Fruit fly (Drosophila melanogaster) whole organism, prepupa: ENCODE results near the gene CG33795.

ENCODE experiments used
- Blimp-1 ChIP-seq: fragments of 200-800 bp; sonication (Bioruptor generic); optimal IDR thresholded peaks from 3 replicates; lab custom pipeline; 2017; ENCODE audit warnings: missing biosample characterization, missing genetic modification characterization, mild to moderate bottlenecking, moderate library complexity, missing genetic modification reagents
- CG10631 ChIP-seq: fragments of 200-800 bp; sonication (Bioruptor generic); optimal IDR thresholded peaks from 2 replicates; lab custom pipeline; 2016; ENCODE audit warnings: missing biosample characterization, missing genetic modification characterization
- CG10669 ChIP-seq: fragments of 200-800 bp; sonication (Bioruptor generic); optimal IDR thresholded peaks from 3 replicates; lab custom pipeline; 2018; ENCODE audit warnings: missing biosample characterization, mild to moderate bottlenecking, missing genetic modification characterization, moderate library complexity
- CG15336 ChIP-seq: fragments of 200-800 bp; sonication (Bioruptor generic); IDR thresholded peaks from 2 replicates; pipeline ENCODE4 v1.3.6; 2022; ENCODE audit warnings: missing biosample characterization, missing genetic modification characterization
- CG1621 ChIP-seq: fragments of 200-800 bp; sonication (Bioruptor generic); optimal IDR thresholded peaks from 3 replicates; lab custom pipeline; 2018; ENCODE audit warnings: missing biosample characterization, mild to moderate bottlenecking, missing genetic modification characterization
- CG31627 ChIP-seq: fragments of 200-800 bp; sonication (Bioruptor generic); optimal IDR thresholded peaks from 3 replicates; lab custom pipeline; 2016; ENCODE audit warnings: missing biosample characterization, missing genetic modification characterization
- CG32006 ChIP-seq: fragments of 200-800 bp; sonication (Bioruptor generic); optimal IDR thresholded peaks from 3 replicates; lab custom pipeline; 2017; ENCODE audit warnings: missing biosample characterization, mild to moderate bottlenecking, missing genetic modification characterization
- CG3919 ChIP-seq: fragments of 200-800 bp; sonication (Bioruptor generic); optimal IDR thresholded peaks from 3 replicates; lab custom pipeline; 2016; ENCODE audit warnings: missing biosample characterization, missing genetic modification characterization
- CG4318 ChIP-seq: fragments of 200-800 bp; sonication (Bioruptor generic); optimal IDR thresholded peaks from 3 replicates; lab custom pipeline; 2017; ENCODE audit warnings: missing biosample characterization, mild to moderate bottlenecking, missing genetic modification characterization
- CG6163 ChIP-seq: fragments of 200-800 bp; sonication (Bioruptor generic); IDR thresholded peaks from 3 replicates; pipeline ENCODE4 v1.3.6; 2022; ENCODE audit warnings: missing biosample characterization, missing genetic modification characterization
- CG6276 ChIP-seq: fragments of 200-800 bp; sonication (Bioruptor generic); optimal IDR thresholded peaks from 2 replicates; lab custom pipeline; 2017; ENCODE audit warnings: missing biosample characterization, mild to moderate bottlenecking, missing genetic modification characterization
- CG6792 ChIP-seq: fragments of 200-800 bp; sonication (Bioruptor generic); optimal IDR thresholded peaks from 3 replicates; lab custom pipeline; 2016; ENCODE audit warnings: missing biosample characterization, missing genetic modification characterization
- CG6854 ChIP-seq: fragments of 200-800 bp; sonication (Bioruptor generic); optimal IDR thresholded peaks from 2 replicates; lab custom pipeline; 2017; ENCODE audit warnings: missing biosample characterization, mild to moderate bottlenecking, missing genetic modification characterization
- CG8119 ChIP-seq: fragments of 200-800 bp; sonication (Bioruptor generic); IDR thresholded peaks from 3 replicates; pipeline ENCODE4 v1.3.6; 2022; ENCODE audit warnings: missing biosample characterization, missing genetic modification characterization
- CG9139 ChIP-seq: fragments of 200-800 bp; sonication (Bioruptor generic); optimal IDR thresholded peaks from 3 replicates; lab custom pipeline; 2017; ENCODE audit warnings: missing biosample characterization, mild to moderate bottlenecking, missing genetic modification characterization
- Eip78C ChIP-seq: fragments of 200-800 bp; sonication (Bioruptor generic); peaks from one replicate; lab custom pipeline; 2016; ENCODE audit warnings: missing biosample characterization, missing genetic modification characterization
- Eip93F ChIP-seq: fragments of 200-800 bp; sonication (Bioruptor generic); optimal IDR thresholded peaks from 2 replicates; lab custom pipeline; 2016; ENCODE audit warnings: missing biosample characterization, mild to moderate bottlenecking, missing genetic modification characterization
- Ets21C ChIP-seq: fragments of 200-800 bp; sonication (Bioruptor generic); optimal IDR thresholded peaks from 3 replicates; lab custom pipeline; 2016; ENCODE audit warnings: missing biosample characterization, missing genetic modification characterization
- Ets96B ChIP-seq: fragments of 200-800 bp; optimal IDR thresholded peaks from 2 replicates; lab custom pipeline; 2019; ENCODE audit warnings: missing biosample characterization, mild to moderate bottlenecking, missing genetic modification characterization, moderate library complexity
- Gug ChIP-seq: fragments of 200-800 bp; sonication (Bioruptor generic); IDR thresholded peaks from 2 replicates; pipeline ENCODE4 v1.3.6; 2022; ENCODE audit warnings: missing biosample characterization, missing genetic modification characterization
- Hr39 ChIP-seq: fragments of 200-800 bp; sonication (Bioruptor generic); optimal IDR thresholded peaks from 2 replicates; lab custom pipeline; 2016; ENCODE audit warnings: missing biosample characterization, missing genetic modification characterization
- Hr4 ChIP-seq: fragments of 200-800 bp; sonication (Bioruptor generic); optimal IDR thresholded peaks from 3 replicates; lab custom pipeline; 2016; ENCODE audit warnings: missing biosample characterization, missing genetic modification characterization
- Met ChIP-seq: fragments of 200-800 bp; sonication (Bioruptor generic); optimal IDR thresholded peaks from 3 replicates; lab custom pipeline; 2016; ENCODE audit warnings: missing biosample characterization, missing genetic modification characterization
- OdsH ChIP-seq: fragments of 200-800 bp; sonication (Bioruptor generic); optimal IDR thresholded peaks from 3 replicates; lab custom pipeline; 2016; ENCODE audit warnings: missing biosample characterization, missing genetic modification characterization
- Sox14 ChIP-seq: fragments of 200-800 bp; sonication (Bioruptor generic); optimal IDR thresholded peaks from 3 replicates; lab custom pipeline; 2016; ENCODE audit warnings: missing biosample characterization, missing genetic modification characterization
- Sox15 ChIP-seq: fragments of 200-800 bp; sonication (Bioruptor generic); optimal IDR thresholded peaks from 3 replicates; lab custom pipeline; 2016; ENCODE audit warnings: missing biosample characterization, missing genetic modification characterization
- achi ChIP-seq: fragments of 200-800 bp; sonication (Bioruptor generic); optimal IDR thresholded peaks from 3 replicates; lab custom pipeline; 2016; ENCODE audit warnings: missing biosample characterization, missing genetic modification characterization
- acj6 ChIP-seq: fragments of 200-800 bp; sonication (Bioruptor generic); optimal IDR thresholded peaks from 3 replicates; lab custom pipeline; 2016; ENCODE audit warnings: missing biosample characterization, missing genetic modification characterization
- dac ChIP-seq: fragments of 200-800 bp; sonication (Bioruptor generic); optimal IDR thresholded peaks from 2 replicates; lab custom pipeline; 2017; ENCODE audit warnings: missing biosample characterization, mild to moderate bottlenecking, missing genetic modification characterization
- dsx ChIP-seq: fragments of 200-800 bp; optimal IDR thresholded peaks from 3 replicates; lab custom pipeline; 2019; ENCODE audit warnings: missing biosample characterization, mild to moderate bottlenecking, missing genetic modification characterization, moderate library complexity; ENCODE audit not compliant: poor library complexity, severe bottlenecking
- eg ChIP-seq: fragments of 200-800 bp; sonication (Bioruptor generic); IDR thresholded peaks from 3 replicates; pipeline ENCODE4 v1.3.6; 2022; ENCODE audit warnings: missing biosample characterization, missing genetic modification characterization
- esn ChIP-seq: fragments of 200-800 bp; sonication (Bioruptor generic); optimal IDR thresholded peaks from 2 replicates; lab custom pipeline; 2016; ENCODE audit warnings: missing biosample characterization, mild to moderate bottlenecking, missing genetic modification characterization, moderate library complexity
- fd85E ChIP-seq: fragments of 200-800 bp; sonication (Bioruptor generic); optimal IDR thresholded peaks from 3 replicates; lab custom pipeline; 2016; ENCODE audit warnings: missing biosample characterization, missing genetic modification characterization
- fkh ChIP-seq: fragments of 200-800 bp; sonication (Bioruptor generic); optimal IDR thresholded peaks from 3 replicates; lab custom pipeline; 2017; ENCODE audit warnings: missing biosample characterization, mild to moderate bottlenecking, missing genetic modification characterization, moderate library complexity
- lz ChIP-seq: fragments of 200-800 bp; sonication (Bioruptor generic); optimal IDR thresholded peaks from 3 replicates; lab custom pipeline; 2016; ENCODE audit warnings: missing biosample characterization, missing genetic modification characterization
- net ChIP-seq: fragments of 200-800 bp; sonication (Bioruptor generic); optimal IDR thresholded peaks from 3 replicates; lab custom pipeline; 2016; ENCODE audit warnings: missing biosample characterization, missing genetic modification characterization
- salr ChIP-seq, 2 experiments: fragments of 200-800 bp; sonication (Bioruptor generic); optimal IDR thresholded peaks; 3 replicates each; lab custom pipeline; 2016 to 2018; ENCODE audit warnings: missing biosample characterization in 2 of 2, missing genetic modification characterization in 2 of 2, mild to moderate bottlenecking in 1 of 2
- spab ChIP-seq: fragments of 200-800 bp; sonication (Bioruptor generic); optimal IDR thresholded peaks from 2 replicates; lab custom pipeline; 2017; ENCODE audit warnings: missing biosample characterization, mild to moderate bottlenecking, missing genetic modification characterization, missing genetic modification reagents
- ss ChIP-seq, 2 experiments: fragments of 200-800 bp; sonication (Bioruptor generic); optimal IDR thresholded peaks; 2 replicates in 1 of 2; 3 replicates in 1 of 2; lab custom pipeline; 2017 to 2018; ENCODE audit warnings: mild to moderate bottlenecking in 2 of 2, missing biosample characterization in 2 of 2, missing genetic modification characterization in 2 of 2, moderate library complexity in 1 of 2
- svp ChIP-seq: fragments of 200-800 bp; sonication (Bioruptor generic); peaks from one replicate; lab custom pipeline; 2016; ENCODE audit warnings: missing biosample characterization, missing genetic modification characterization
- topi ChIP-seq: fragments of 200-800 bp; sonication (Bioruptor generic); optimal IDR thresholded peaks from 3 replicates; lab custom pipeline; 2016; ENCODE audit warnings: missing biosample characterization, missing genetic modification characterization
- vri ChIP-seq: fragments of 200-800 bp; sonication (Bioruptor generic); optimal IDR thresholded peaks from 3 replicates; lab custom pipeline; 2016; ENCODE audit warnings: missing biosample characterization, mild to moderate bottlenecking, missing genetic modification characterization

CG33795 gene

dm6 chr3L:16161847-16162556 is 9.2 kb downstream of the CG33795 start (continued):
- peak in 1 of 2 experiments; percentile 71 for TF ChIP-seq salr (GFP tag; optimal IDR thresholded peaks at IDR 0.05; lab: Kevin White, UChicago)
- no peak for TF ChIP-seq CG9139 (GFP tag; lab: Kevin White, UChicago)
- TF ChIP-seq CG6854 (GFP tag; lab: Kevin White, UChicago): no peak
- TF ChIP-seq ss (GFP tag; optimal IDR thresholded peaks at IDR 0.05; lab: Kevin White, UChicago): peak in 1 of 2 experiments; percentile 50
- peak; percentile 74 for TF ChIP-seq CG10631 (GFP tag; lab: Kevin White, UChicago)
- peak; percentile 40 for TF ChIP-seq Sox15 (GFP tag; lab: Kevin White, UChicago)
- TF ChIP-seq CG3919 (GFP tag; lab: Kevin White, UChicago): peak; percentile 78
- peak; percentile 53 for TF ChIP-seq Met
- TF ChIP-seq Eip93F (GFP tag; lab: Kevin White, UChicago): no peak
- TF ChIP-seq CG1621: peak; percentile 24
- TF ChIP-seq vri (GFP tag; lab: Kevin White, UChicago): no peak
- TF ChIP-seq eg: peak; percentile 75
- TF ChIP-seq Gug (GFP tag; lab: Robert Waterston, UW): peak; percentile 74
- TF ChIP-seq dac: peak; percentile 65
- TF ChIP-seq fkh (GFP tag; lab: Kevin White, UChicago): peak; percentile 46
- TF ChIP-seq Ets96B (tag; lab: Kevin White, UChicago): peak; percentile 61
- TF ChIP-seq Ets21C (GFP tag; lab: Kevin White, UChicago): no peak
- peak; percentile 85 for TF ChIP-seq Sox14 (GFP tag; lab: Kevin White, UChicago)
- TF ChIP-seq dsx (GFP tag; lab: Kevin White, UChicago): peak; percentile 33
- TF ChIP-seq Hr4 (GFP tag; lab: Kevin White, UChicago): peak; percentile 89
- peak; percentile 75 for TF ChIP-seq net
- peak; percentile 13 for TF ChIP-seq fd85E (GFP tag; lab: Kevin White, UChicago)
- TF ChIP-seq, all 60 proteins: peak for 50

dm6 chr3L:16161131-16161530 is 10.0 kb downstream of the CG33795 start:
- TF ChIP-seq fd85E (GFP tag; lab: Kevin White, UChicago): no peak
- peak; percentile 57 for TF ChIP-seq vri (GFP tag; lab: Kevin White, UChicago)
- no peak for TF ChIP-seq OdsH (GFP tag; lab: Kevin White, UChicago)
- TF ChIP-seq CG6276 (GFP tag; lab: Kevin White, UChicago): no peak
- TF ChIP-seq Blimp-1 (GFP tag; lab: Kevin White, UChicago): no peak
- no peak for TF ChIP-seq CG10669 (GFP tag; lab: Kevin White, UChicago)
- TF ChIP-seq Eip93F (GFP tag; lab: Kevin White, UChicago): peak; percentile 24
- TF ChIP-seq CG3919 (GFP tag; lab: Kevin White, UChicago): no peak
- TF ChIP-seq eg: no peak
- no peak for TF ChIP-seq Ets21C (GFP tag; lab: Kevin White, UChicago)
- TF ChIP-seq CG6163 (GFP tag; lab: Robert Waterston, UW): peak; percentile 49; the same call in 1 of the 3 replicates
- TF ChIP-seq svp: peak; percentile 85
- no peak for TF ChIP-seq Sox15 (GFP tag; lab: Kevin White, UChicago)
- no peak for TF ChIP-seq CG9139 (GFP tag; lab: Kevin White, UChicago)
- TF ChIP-seq Sox14 (GFP tag; lab: Kevin White, UChicago): no peak
- TF ChIP-seq salr (GFP tag; optimal IDR thresholded peaks at IDR 0.05; lab: Kevin White, UChicago): no peak
- TF ChIP-seq CG15336 (GFP tag; lab: Robert Waterston, UW): no peak
- peak; percentile 43 for TF ChIP-seq Eip78C (GFP tag; lab: Kevin White, UChicago)
- TF ChIP-seq topi (GFP tag; lab: Kevin White, UChicago): no peak
- TF ChIP-seq CG10631 (GFP tag; lab: Kevin White, UChicago): no peak
- no peak for TF ChIP-seq CG4318

- TF ChIP-seq Ets21C (GFP tag; lab: Kevin White, UChicago) (no peak), Met (peak; percentile 31), Sox15 (GFP tag; lab: Kevin White, UChicago) (no peak), Gug (GFP tag; lab: Robert Waterston, UW) (0 out of 2 replicates have a peak, but pooled peaks have one; percentile 17), achi (GFP tag; lab: Kevin White, UChicago) (peak; percentile 52), OdsH (GFP tag; lab: Kevin White, UChicago) (peak; percentile 44), spab (GFP tag; lab: Kevin White, UChicago) (peak; percentile 7), salr (GFP tag; optimal IDR thresholded peaks at IDR 0.05; lab: Kevin White, UChicago) (no peak), CG32006 (GFP tag; lab: Kevin White, UChicago) (peak; percentile 68), CG15336 (GFP tag; lab: Robert Waterston, UW) (peak; percentile 62), esn (GFP tag; lab: Kevin White, UChicago) (peak; percentile 22), CG8119 (GFP tag; lab: Robert Waterston, UW) (peak; percentile 57), CG3919 (GFP tag; lab: Kevin White, UChicago) (peak; percentile 22), lz (peak; percentile 3), Hr39 (GFP tag; lab: Kevin White, UChicago) (peak; percentile 32), CG31627 (GFP tag; lab: Kevin White, UChicago) (peak; percentile 28), CG6792 (GFP tag; lab: Kevin White, UChicago) (peak; percentile 1), acj6 (GFP tag; lab: Kevin White, UChicago) (peak; percentile 39), net (peak; percentile 27), CG4318 (peak; percentile 7), Hr4 (GFP tag; lab: Kevin White, UChicago) (peak; percentile 51)
These were observed 10.6 kb downstream of the CG33795 start for dm6 chr3L:16160420-16161069.
